Worm (Caenorhabditis elegans) whole organism, mixed stage, embryonic: ENCODE data around the gene C28A5.2.

Experiments
- M03D4.4 ChIP-seq: sonication (generic microtip); optimal IDR thresholded peaks from 2 replicates; lab custom pipeline; 2017; ENCODE audit warnings: mild to moderate bottlenecking, missing genetic modification characterization, missing compliant biosample characterization
- bed-3 ChIP-seq: fragments of 200-800 bp; sonication (Bioruptor generic); optimal IDR thresholded peaks from 3 replicates; lab custom pipeline; 2018; ENCODE audit warnings: mild to moderate bottlenecking, missing genetic modification characterization, moderate library complexity, missing compliant biosample characterization
- blmp-1 ChIP-seq: fragments of 150-350 bp; optimal IDR thresholded peaks from 2 replicates; lab custom pipeline; 2014; ENCODE audit warnings: missing biosample characterization, missing genetic modification characterization
- ceh-39 ChIP-seq: fragments of 150-350 bp; optimal IDR thresholded peaks from 2 replicates; lab custom pipeline; 2014; ENCODE audit warnings: missing biosample characterization, missing genetic modification characterization
- ceh-43 ChIP-seq: fragments of 200-800 bp; sonication (Bioruptor generic); optimal IDR thresholded peaks from 2 replicates; lab custom pipeline; 2018; ENCODE audit warnings: mild to moderate bottlenecking, missing genetic modification characterization, moderate library complexity, missing compliant biosample characterization
- ceh-83 ChIP-seq: fragments of 200-800 bp; sonication (Bioruptor generic); optimal IDR thresholded peaks from 2 replicates; lab custom pipeline; 2018; ENCODE audit warnings: mild to moderate bottlenecking, missing genetic modification characterization, missing compliant biosample characterization
- ces-1 ChIP-seq: fragments of 150-350 bp; optimal IDR thresholded peaks from 2 replicates; lab custom pipeline; 2014; ENCODE audit warnings: missing biosample characterization, missing genetic modification reagents, missing genetic modification characterization
- cnd-1 ChIP-seq: fragments of 200-800 bp; sonication (Bioruptor generic); optimal IDR thresholded peaks from 2 replicates; lab custom pipeline; 2018; ENCODE audit warnings: mild to moderate bottlenecking, missing genetic modification characterization, missing compliant biosample characterization
- drap-1 ChIP-seq: fragments of 200-800 bp; sonication (Bioruptor generic); optimal IDR thresholded peaks from 3 replicates; lab custom pipeline; 2018; ENCODE audit warnings: mild to moderate bottlenecking, missing genetic modification characterization, missing compliant biosample characterization
- elt-1 ChIP-seq: sonication (generic microtip); optimal IDR thresholded peaks from 2 replicates; lab custom pipeline; 2017; ENCODE audit warnings: missing genetic modification characterization, mild to moderate bottlenecking, missing compliant biosample characterization, antibody characterized with exemption, moderate library complexity, borderline replicate concordance; ENCODE audit not compliant: insufficient read depth
- flh-1 ChIP-seq: fragments of 200-800 bp; sonication (Bioruptor generic); optimal IDR thresholded peaks from 2 replicates; lab custom pipeline; 2018; ENCODE audit warnings: mild to moderate bottlenecking, missing genetic modification characterization, moderate library complexity, missing compliant biosample characterization
- ham-2 ChIP-seq: fragments of 200-800 bp; sonication (Bioruptor generic); optimal IDR thresholded peaks from 2 replicates; lab custom pipeline; 2018; ENCODE audit warnings: mild to moderate bottlenecking, missing genetic modification characterization, missing compliant biosample characterization
- lin-13 ChIP-seq: fragments of 150-350 bp; optimal IDR thresholded peaks from 2 replicates; lab custom pipeline; 2014; ENCODE audit warnings: missing biosample characterization, missing genetic modification characterization
- lin-32 ChIP-seq: fragments of 200-800 bp; sonication (Bioruptor generic); optimal IDR thresholded peaks from 2 replicates; lab custom pipeline; 2018; ENCODE audit warnings: mild to moderate bottlenecking, missing genetic modification characterization, missing compliant biosample characterization
- lsy-2 ChIP-seq: fragments of 150-350 bp; optimal IDR thresholded peaks from 2 replicates; lab custom pipeline; 2014; ENCODE audit warnings: missing biosample characterization, missing genetic modification characterization
- mab-5 ChIP-seq: fragments of 150-350 bp; optimal IDR thresholded peaks from 2 replicates; lab custom pipeline; 2014; ENCODE audit warnings: missing biosample characterization, missing genetic modification characterization
- mep-1 ChIP-seq: fragments of 150-350 bp; optimal IDR thresholded peaks from 2 replicates; lab custom pipeline; 2017; ENCODE audit warnings: missing biosample characterization, missing genetic modification reagents, missing genetic modification characterization, inconsistent platforms
- mls-2 ChIP-seq: sonication (generic microtip); optimal IDR thresholded peaks from 2 replicates; lab custom pipeline; 2016; ENCODE audit warnings: mild to moderate bottlenecking, missing genetic modification characterization, moderate library complexity, missing compliant biosample characterization
- nhr-12 ChIP-seq: fragments of 150-350 bp; optimal IDR thresholded peaks from 2 replicates; lab custom pipeline; 2014; ENCODE audit warnings: missing biosample characterization, missing genetic modification characterization
- nhr-2 ChIP-seq: fragments of 150-350 bp; optimal IDR thresholded peaks from 2 replicates; lab custom pipeline; 2014; ENCODE audit warnings: missing biosample characterization, missing genetic modification characterization
- nhr-237 ChIP-seq: fragments of 150-350 bp; optimal IDR thresholded peaks from 2 replicates; lab custom pipeline; 2014; ENCODE audit warnings: missing biosample characterization, missing genetic modification characterization
- sem-2 ChIP-seq: fragments of 200-800 bp; sonication (Bioruptor generic); optimal IDR thresholded peaks from 2 replicates; lab custom pipeline; 2018; ENCODE audit warnings: mild to moderate bottlenecking, missing genetic modification characterization, missing compliant biosample characterization
- snpc-4 ChIP-seq: fragments of 150-350 bp; optimal IDR thresholded peaks from 2 replicates; lab custom pipeline; 2014; ENCODE audit warnings: missing biosample characterization, missing genetic modification characterization
- sptf-1 ChIP-seq: sonication (generic microtip); optimal IDR thresholded peaks from 2 replicates; lab custom pipeline; 2017; ENCODE audit warnings: mild to moderate bottlenecking, missing genetic modification characterization, moderate library complexity, missing compliant biosample characterization
- tbx-8 ChIP-seq: fragments of 200-800 bp; sonication (Bioruptor generic); optimal IDR thresholded peaks from 2 replicates; lab custom pipeline; 2018; ENCODE audit warnings: mild to moderate bottlenecking, missing genetic modification characterization, moderate library complexity, missing compliant biosample characterization
- unc-120 ChIP-seq: sonication (generic microtip); optimal IDR thresholded peaks from 2 replicates; lab custom pipeline; 2017; ENCODE audit warnings: missing genetic modification characterization, missing compliant biosample characterization; ENCODE audit not compliant: poor library complexity, severe bottlenecking
- unc-62 ChIP-seq: fragments of 150-350 bp; optimal IDR thresholded peaks from 2 replicates; lab custom pipeline; 2014; ENCODE audit warnings: missing biosample characterization, missing genetic modification reagents, missing genetic modification characterization
- ztf-11 ChIP-seq: fragments of 150-350 bp; optimal IDR thresholded peaks from 2 replicates; lab custom pipeline; 2014; ENCODE audit warnings: missing biosample characterization, missing genetic modification characterization

C28A5.2 gene

ce11 chrIII:4429402-4429801 is 9.9 kb downstream of the C28A5.2 start, which contains the start of gene C28A5.6:
Gene C28A5.6 (minus strand): TSS chrIII:4429502.
- no peak for TF ChIP-seq sptf-1 (tag; lab: Kevin White, UChicago)
- no peak for TF ChIP-seq ceh-39 (tag; lab: Kevin White, UChicago)
- no peak for TF ChIP-seq ceh-83 (GFP tag; lab: Kevin White, UChicago)
- no peak for TF ChIP-seq M03D4.4 (tag; lab: Kevin White, UChicago)
- no peak for TF ChIP-seq unc-62 (GFP tag; lab: Kevin White, UChicago)
- TF ChIP-seq tbx-8 (GFP tag; lab: Kevin White, UChicago): no peak
- no peak for TF ChIP-seq nhr-12
- TF ChIP-seq ztf-11 (tag; lab: Kevin White, UChicago): no peak
- no peak for TF ChIP-seq lin-32 (GFP tag; lab: Kevin White, UChicago)
- TF ChIP-seq nhr-2: no peak
- TF ChIP-seq blmp-1 (tag; lab: Kevin White, UChicago): no peak
- no peak for TF ChIP-seq ham-2 (GFP tag; lab: Kevin White, UChicago)
- TF ChIP-seq lin-13 (tag; lab: Kevin White, UChicago): no peak
- no peak for TF ChIP-seq snpc-4 (tag; lab: Kevin White, UChicago)

ce11 chrIII:4428797-4429196 is 10.5 kb downstream of the C28A5.2 start:
- TF ChIP-seq cnd-1 (no peak), M03D4.4 (tag; lab: Kevin White, UChicago) (peak; percentile 61), sem-2 (GFP tag; lab: Kevin White, UChicago) (peak; percentile 36), sptf-1 (tag; lab: Kevin White, UChicago) (peak; percentile 50), blmp-1 (tag; lab: Kevin White, UChicago) (no peak), lin-32 (GFP tag; lab: Kevin White, UChicago) (peak; percentile 39), mls-2 (tag; lab: Kevin White, UChicago) (peak; percentile 27), mab-5 (no peak), drap-1 (GFP tag; lab: Kevin White, UChicago) (peak; percentile 45), bed-3 (GFP tag; lab: Kevin White, UChicago) (no peak), ceh-83 (GFP tag; lab: Kevin White, UChicago) (peak; percentile 57), elt-1 (tag; lab: Kevin White, UChicago) (no peak), flh-1 (GFP tag; lab: Kevin White, UChicago) (no peak)
- TF ChIP-seq, all 35 proteins: peak for 7

ce11 chrIII:4426711-4427218 is 12.6 kb downstream of the C28A5.2 start:
- peak; percentile 28 for TF ChIP-seq flh-1 (GFP tag; lab: Kevin White, UChicago)
- peak; percentile 62 for TF ChIP-seq M03D4.4 (tag; lab: Kevin White, UChicago)
- TF ChIP-seq drap-1 (GFP tag; lab: Kevin White, UChicago): peak; percentile 73
- TF ChIP-seq ceh-83 (GFP tag; lab: Kevin White, UChicago): peak; percentile 84
- TF ChIP-seq bed-3 (GFP tag; lab: Kevin White, UChicago): peak; percentile 52
- TF ChIP-seq unc-120: peak; percentile 60
- peak; percentile 70 for TF ChIP-seq ceh-43 (GFP tag; lab: Kevin White, UChicago)
- TF ChIP-seq lin-32 (GFP tag; lab: Kevin White, UChicago): peak; percentile 62
- TF ChIP-seq mls-2 (tag; lab: Kevin White, UChicago): peak; percentile 79
- peak; percentile 82 for TF ChIP-seq sptf-1 (tag; lab: Kevin White, UChicago)
- TF ChIP-seq sem-2 (GFP tag; lab: Kevin White, UChicago): peak; percentile 59
- TF ChIP-seq tbx-8 (GFP tag; lab: Kevin White, UChicago): peak; percentile 42
- TF ChIP-seq cnd-1: peak; percentile 75

- TF ChIP-seq ces-1 (peak; percentile 30), mep-1 (tag; lab: Kevin White, UChicago) (peak; percentile 52), nhr-237 (tag; lab: Kevin White, UChicago) (peak; percentile 40), bed-3 (GFP tag; lab: Kevin White, UChicago) (no peak), ceh-83 (GFP tag; lab: Kevin White, UChicago) (peak; percentile 48), lsy-2 (tag; lab: Kevin White, UChicago) (peak; percentile 71), flh-1 (GFP tag; lab: Kevin White, UChicago) (no peak), M03D4.4 (tag; lab: Kevin White, UChicago) (peak; percentile 6)
Measured at ce11 chrIII:4419117-4419978, 20.0 kb downstream of the C28A5.2 start, which contains the start of the genes R07E5.7 and cku-80. Gene R07E5.7 (minus strand): TSS chrIII:4419167. Gene cku-80 (plus strand): TSS chrIII:4419848.
